Worm (Caenorhabditis elegans) whole organism, L4 larva: ENCODE results near the gene C55A6.12.
A peak's percentile ranks its signal among the peaks of the same experiment; 100 is the strongest.

Experiments
- F26F4.8 ChIP-seq: fragments of 200-800 bp; sonication (Bioruptor generic); conservative IDR thresholded peaks from 2 replicates; pipeline ENCODE4 v1.3.6; 2022; ENCODE audit warnings: missing genetic modification characterization, missing compliant biosample characterization
- T20F7.1 ChIP-seq: fragments of 200-800 bp; sonication (Bioruptor generic); optimal IDR thresholded peaks from 2 replicates; lab custom pipeline; 2018; ENCODE audit warnings: mild to moderate bottlenecking, missing genetic modification characterization, missing compliant biosample characterization
- Y105C5A.15 ChIP-seq: fragments of 200-800 bp; sonication (Bioruptor generic); IDR thresholded peaks from 2 replicates; pipeline ENCODE4 v1.3.6; 2022; ENCODE audit warnings: missing genetic modification characterization, missing compliant biosample characterization
- Y48G9A.11 ChIP-seq: fragments of 200-800 bp; sonication (Bioruptor generic); IDR thresholded peaks from 2 replicates; pipeline ENCODE4 v1.3.6; 2022; ENCODE audit warnings: missing genetic modification reagents, missing genetic modification characterization, missing compliant biosample characterization
- aha-1 ChIP-seq: fragments of 150-350 bp; peaks from one replicate; lab custom pipeline; 2014; ENCODE audit warnings: missing biosample characterization, missing genetic modification characterization
- ceh-20 ChIP-seq: fragments of 200-800 bp; sonication (Bioruptor generic); IDR thresholded peaks from 2 replicates; pipeline ENCODE4 v1.3.6; 2022; ENCODE audit warnings: missing genetic modification reagents, missing genetic modification characterization, missing compliant biosample characterization
- ceh-28 ChIP-seq: fragments of 150-350 bp; optimal IDR thresholded peaks from 2 replicates; lab custom pipeline; 2014; ENCODE audit warnings: missing biosample characterization, missing genetic modification reagents, missing genetic modification characterization
- ceh-62 ChIP-seq: sonication (generic microtip); optimal IDR thresholded peaks from 2 replicates; lab custom pipeline; 2017; ENCODE audit warnings: missing biosample characterization, missing genetic modification characterization
- cey-2 ChIP-seq: sonication (generic microtip); optimal IDR thresholded peaks from 3 replicates; lab custom pipeline; 2017; ENCODE audit warnings: missing genetic modification characterization, mild to moderate bottlenecking, missing compliant biosample characterization, antibody characterized with exemption, borderline replicate concordance; ENCODE audit not compliant: insufficient read depth
- ctbp-1 ChIP-seq: fragments of 200-800 bp; sonication (Bioruptor generic); IDR thresholded peaks from 2 replicates; pipeline ENCODE4 v1.3.6; 2022; ENCODE audit warnings: missing genetic modification reagents, missing genetic modification characterization, missing compliant biosample characterization
- daf-12 ChIP-seq: fragments of 150-350 bp; optimal IDR thresholded peaks from 2 replicates; lab custom pipeline; 2014; ENCODE audit warnings: missing biosample characterization, missing genetic modification reagents, missing genetic modification characterization
- dmd-6 ChIP-seq: fragments of 200-800 bp; sonication (Bioruptor generic); IDR thresholded peaks from 2 replicates; pipeline ENCODE4 v1.3.6; 2022; ENCODE audit warnings: missing genetic modification reagents, missing genetic modification characterization, missing compliant biosample characterization
- fos-1 ChIP-seq: fragments of 150-350 bp; optimal IDR thresholded peaks from 2 replicates; lab custom pipeline; 2014; ENCODE audit warnings: missing biosample characterization, missing genetic modification characterization
- hlh-11 ChIP-seq: fragments of 200-800 bp; sonication (Bioruptor generic); optimal IDR thresholded peaks from 2 replicates; lab custom pipeline; 2018; ENCODE audit warnings: mild to moderate bottlenecking, missing genetic modification characterization, missing compliant biosample characterization
- hlh-30 ChIP-seq: sonication (generic microtip); optimal IDR thresholded peaks from 2 replicates; lab custom pipeline; 2017; ENCODE audit warnings: antibody characterized with exemption, mild to moderate bottlenecking, missing genetic modification characterization, missing compliant biosample characterization; ENCODE audit not compliant: insufficient read depth
- lin-1 ChIP-seq: fragments of 200-800 bp; sonication (Bioruptor generic); IDR thresholded peaks from 2 replicates; pipeline ENCODE4 v1.3.6; 2022; ENCODE audit warnings: missing genetic modification reagents, missing genetic modification characterization, missing compliant biosample characterization
- lin-29 ChIP-seq: fragments of 200-800 bp; sonication (Bioruptor generic); IDR thresholded peaks from 2 replicates; pipeline ENCODE4 v1.3.6; 2022; ENCODE audit warnings: missing genetic modification reagents, missing genetic modification characterization, missing compliant biosample characterization
- lin-38 ChIP-seq: fragments of 200-800 bp; sonication (Bioruptor generic); IDR thresholded peaks from 2 replicates; pipeline ENCODE4 v1.3.6; 2022; ENCODE audit warnings: missing genetic modification reagents, missing genetic modification characterization, missing compliant biosample characterization
- lsy-2 ChIP-seq, 2 experiments: fragments of 150-350 bp in 1 of 2; sonication (generic microtip) in 1 of 2; optimal IDR thresholded peaks; 2 replicates each; lab custom pipeline; 2014 to 2017; ENCODE audit warnings: missing biosample characterization in 2 of 2, missing genetic modification characterization in 2 of 2
- mdl-1 ChIP-seq, 2 experiments: fragments of 150-350 bp in 1 of 2; sonication (generic microtip) in 1 of 2; optimal IDR thresholded peaks; 2 replicates each; lab custom pipeline; 2014 to 2017; ENCODE audit warnings: missing biosample characterization in 2 of 2, missing genetic modification characterization in 2 of 2
- mep-1 ChIP-seq: fragments of 150-350 bp; sonication (generic microtip); optimal IDR thresholded peaks from 3 replicates; lab custom pipeline; 2014; ENCODE audit warnings: missing biosample characterization, missing genetic modification characterization
- mes-2 ChIP-seq: sonication (generic microtip); optimal IDR thresholded peaks from 2 replicates; lab custom pipeline; 2016; ENCODE audit warnings: missing genotype, mild to moderate bottlenecking, missing genetic modification characterization, missing compliant biosample characterization; ENCODE audit not compliant: poor library complexity, severe bottlenecking
- nhr-25 ChIP-seq: sonication (generic microtip); optimal IDR thresholded peaks from 2 replicates; lab custom pipeline; 2017; ENCODE audit warnings: missing genetic modification characterization, mild to moderate bottlenecking, missing compliant biosample characterization, antibody characterized with exemption, moderate library complexity, borderline replicate concordance; ENCODE audit not compliant: insufficient read depth
- nhr-28 ChIP-seq: fragments of 150-350 bp; optimal IDR thresholded peaks from 2 replicates; lab custom pipeline; 2014; ENCODE audit warnings: missing biosample characterization, missing genetic modification characterization
- pha-4 ChIP-seq, 2 experiments: fragments of 150-350 bp in 1 of 2; fragments of 200-800 bp in 1 of 2; sonication (Bioruptor generic) in 1 of 2; IDR thresholded peaks in 1 of 2; optimal IDR thresholded peaks in 1 of 2; 2 replicates each; pipeline versions ENCODE4 v1.3.6 to Lab custom; 2014 to 2022; ENCODE audit warnings: missing genetic modification characterization in 2 of 2, missing genetic modification reagents in 2 of 2, missing biosample characterization in 1 of 2, missing compliant biosample characterization in 1 of 2
- spr-1 ChIP-seq: sonication (generic microtip); optimal IDR thresholded peaks from 2 replicates; lab custom pipeline; 2016; ENCODE audit warnings: mild to moderate bottlenecking, missing genetic modification characterization, missing compliant biosample characterization
- tag-97 ChIP-seq: fragments of 200-800 bp; sonication (Bioruptor generic); IDR thresholded peaks from 2 replicates; pipeline ENCODE4 v1.3.6; 2022; ENCODE audit warnings: missing genetic modification characterization, missing compliant biosample characterization
- unc-62 ChIP-seq, 3 experiments: fragments of 150-350 bp in 1 of 3; sonication (generic microtip); optimal IDR thresholded peaks in 2 of 3; peaks in 1 of 3; 1 replicate in 1 of 3; 2 replicates in 2 of 3; lab custom pipeline; 2014 to 2017; ENCODE audit warnings: missing biosample characterization in 3 of 3, missing genetic modification characterization in 3 of 3, missing genetic modification reagents in 3 of 3, missing genotype in 1 of 3
- vab-7 ChIP-seq: fragments of 200-800 bp; sonication (Bioruptor generic); IDR thresholded peaks from 2 replicates; pipeline ENCODE4 v1.3.6; 2022; ENCODE audit warnings: missing genetic modification reagents, missing genetic modification characterization, missing compliant biosample characterization

Gene C55A6.12

ce11 chrV:11531100-11531499 is 28.2 kb upstream of the C55A6.12 start:
- 0 out of 2 replicates have a peak, but pooled peaks have one; percentile 10 for TF ChIP-seq ceh-20 (GFP tag; lab: Robert Waterston, UW)
- no peak for TF ChIP-seq Y105C5A.15
- TF ChIP-seq unc-62 (GFP tag; optimal IDR thresholded peaks at IDR 0.05 in 1 of 2; lab: Kevin White, UChicago): peak in 1 of 2 experiments; percentile 48
- TF ChIP-seq unc-62 (tag; optimal IDR thresholded peaks at IDR 0.05; lab: Kevin White, UChicago): no peak
- no peak for TF ChIP-seq fos-1
- peak; percentile 50; the same call in 1 of the 2 replicates for TF ChIP-seq lin-29 (GFP tag; lab: Robert Waterston, UW)
- TF ChIP-seq T20F7.1: no peak
- peak; percentile 50 for TF ChIP-seq mep-1 (tag; lab: Kevin White, UChicago)
- TF ChIP-seq lsy-2 (tag; optimal IDR thresholded peaks at IDR 0.05; lab: Kevin White, UChicago): peak; percentile 14 to 59
- no peak for TF ChIP-seq ctbp-1 (GFP tag; lab: Robert Waterston, UW)
- peak; percentile 3 for TF ChIP-seq mes-2 (tag; lab: Kevin White, UChicago)
- TF ChIP-seq mdl-1 (tag; optimal IDR thresholded peaks at IDR 0.05; lab: Kevin White, UChicago): peak in 1 of 2 experiments; percentile 7
- TF ChIP-seq nhr-25 (tag; lab: Kevin White, UChicago): peak; percentile 87
- TF ChIP-seq dmd-6 (GFP tag; lab: Robert Waterston, UW): peak; percentile 31
- peak; percentile 82 for TF ChIP-seq hlh-30 (tag; lab: Kevin White, UChicago)
- no peak for TF ChIP-seq Y48G9A.11
- peak; percentile 38 for TF ChIP-seq hlh-11 (tag; lab: Kevin White, UChicago)
- peak; percentile 51 for TF ChIP-seq nhr-28 (tag; lab: Kevin White, UChicago)
- no peak for TF ChIP-seq cey-2 (tag; lab: Kevin White, UChicago)
- TF ChIP-seq lin-1 (GFP tag; lab: Robert Waterston, UW): no peak
- 0 out of 2 replicates have a peak, but pooled peaks have one; percentile 27 for TF ChIP-seq lin-38 (GFP tag; lab: Robert Waterston, UW)

ce11 chrV:11529541-11529940 is 26.6 kb upstream of the C55A6.12 start:
- TF ChIP-seq daf-12 (no peak), aha-1 (peak; percentile 64), pha-4 (GFP tag; IDR thresholded peaks at IDR 0.05; lab: Robert Waterston, UW) (no peak), pha-4 (tag; optimal IDR thresholded peaks at IDR 0.05; lab: Kevin White, UChicago) (peak; percentile 71)

ce11 chrV:11528633-11529327 is 25.8 kb upstream of the C55A6.12 start:
- peak in 1 of 2 experiments; percentile 91 for TF ChIP-seq unc-62 (GFP tag; optimal IDR thresholded peaks at IDR 0.05 in 1 of 2; lab: Kevin White, UChicago)
- TF ChIP-seq unc-62 (tag; optimal IDR thresholded peaks at IDR 0.05; lab: Kevin White, UChicago): no peak
- no peak for TF ChIP-seq F26F4.8
- TF ChIP-seq hlh-30 (tag; lab: Kevin White, UChicago): peak; percentile 50
- TF ChIP-seq, all 104 proteins: peak for 2

- TF ChIP-seq ceh-28 (tag; lab: Kevin White, UChicago) (no peak), tag-97 (GFP tag; lab: Robert Waterston, UW) (no peak), vab-7 (GFP tag; lab: Robert Waterston, UW) (no peak), lin-29 (GFP tag; lab: Robert Waterston, UW) (no peak)
These were observed 24.6 kb upstream of the C55A6.12 start, which contains the start of gene ccch-1 for ce11 chrV:11527531-11527930. Gene ccch-1 (plus strand): TSS chrV:11527831.

ce11 chrV:11526927-11527491 is 24.1 kb upstream of the C55A6.12 start:
- TF ChIP-seq ceh-62 (tag; lab: Kevin White, UChicago): no peak
- no peak for TF ChIP-seq spr-1 (tag; lab: Kevin White, UChicago)
- TF ChIP-seq F26F4.8: no peak
- TF ChIP-seq unc-62 (GFP tag; optimal IDR thresholded peaks at IDR 0.05 in 1 of 2; lab: Kevin White, UChicago): peak in 1 of 2 experiments; percentile 91
- no peak for TF ChIP-seq unc-62 (tag; optimal IDR thresholded peaks at IDR 0.05; lab: Kevin White, UChicago)
